Worm (Caenorhabditis elegans): ENCODE measurements around the gene ugt-55.

DNA sequence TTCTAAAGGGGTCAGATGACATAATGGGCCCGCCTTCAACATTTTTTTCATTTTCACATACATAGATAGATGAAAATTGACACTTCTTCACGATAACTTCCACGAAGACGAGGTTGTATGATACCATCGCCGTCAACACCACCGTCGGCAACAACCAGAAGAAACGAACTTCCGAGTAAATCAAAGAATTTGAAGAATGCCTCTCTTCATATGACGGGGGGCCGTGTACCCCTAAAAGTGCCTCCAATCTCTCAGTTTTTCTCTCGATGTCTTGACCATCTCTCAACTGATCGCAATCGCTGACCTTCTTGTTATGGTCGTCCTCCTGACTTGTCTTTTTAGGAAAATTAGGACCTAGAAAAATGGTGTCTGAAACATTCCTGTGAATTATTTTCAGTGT lies 39.0 kb downstream of the ugt-55 start:
- TF ChIP-seq him-1 (tag; optimal IDR thresholded peaks at IDR 0.05) (no peak), W03F9.2 (tag; optimal IDR thresholded peaks at IDR 0.05) (no peak)
